Worm (Caenorhabditis elegans): ENCODE data around the gene ugt-10.
"Not testable (repeated sequence)": the region's sequence is repeated elsewhere in the genome, so short reads cannot be mapped to it uniquely, and the experiment has no call there.

Gene ugt-10

DNA sequence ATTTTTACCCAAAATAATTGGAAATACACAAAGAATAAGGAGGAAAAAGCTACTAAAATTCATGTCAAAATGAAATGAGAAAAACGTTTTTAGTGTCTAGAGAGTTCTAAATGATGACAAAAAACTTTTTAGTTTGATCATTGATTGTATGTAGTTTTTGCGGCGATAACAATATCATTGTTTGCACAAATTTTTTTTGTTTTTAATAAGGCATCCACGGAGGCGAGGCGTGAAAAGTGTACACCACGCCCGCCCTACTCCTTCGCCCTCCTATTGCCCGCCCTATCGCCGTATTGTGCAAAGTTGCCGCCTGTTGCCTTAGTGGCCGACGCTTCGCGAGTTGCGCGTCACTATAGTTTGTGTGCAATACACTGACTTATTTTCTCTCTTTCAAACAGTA lies at the start of gene ugt-10:
TSS of gene ugt-10 (minus strand) at position 101 of the 400 bp plus-strand sequence.
- TF ChIP-seq nhr-28, ceh-39, unc-39 (tag; optimal IDR thresholded peaks at IDR 0.05): not testable (repeated sequence)

DNA sequence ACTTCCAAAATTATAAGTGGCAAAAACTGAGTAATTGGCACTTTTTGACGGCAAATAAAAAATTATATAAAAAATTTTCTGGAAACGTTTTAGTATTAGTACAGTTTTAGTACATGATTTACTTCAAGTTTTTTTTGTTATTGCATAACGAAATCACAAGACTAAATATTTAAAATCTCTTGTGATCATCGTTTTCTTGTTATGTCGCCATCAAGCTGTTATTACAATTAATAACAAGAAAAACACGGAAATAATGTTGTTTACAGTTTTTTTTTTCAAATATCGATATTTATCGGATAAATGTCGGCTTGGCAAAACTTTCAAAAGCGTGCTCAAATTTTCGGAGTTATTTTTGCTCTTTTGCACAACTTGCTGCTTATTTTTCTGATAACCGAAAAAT lies 48.7 kb upstream of the ugt-10 start, which contains the start of gene str-209:
TSS of gene str-209 (plus strand) at position 301 of the 400 bp plus-strand sequence.
- TF ChIP-seq nhr-76 (tag; optimal IDR thresholded peaks at IDR 0.05) (no peak), lsy-2 (tag; optimal IDR thresholded peaks at IDR 0.05) (no peak), mab-5 (tag; optimal IDR thresholded peaks at IDR 0.05) (no peak), blmp-1 (tag; optimal IDR thresholded peaks at IDR 0.05) (no peak), elt-1 (tag; optimal IDR thresholded peaks at IDR 0.05; ENCODE audit: borderline replicate concordance, insufficient read depth) (no peak), flh-1 (GFP tag; optimal IDR thresholded peaks at IDR 0.05) (no peak), nhr-28 (tag; optimal IDR thresholded peaks at IDR 0.05) (no peak), ztf-11 (tag; optimal IDR thresholded peaks at IDR 0.05) (no peak), unc-120 (tag; optimal IDR thresholded peaks at IDR 0.05; ENCODE audit: poor library complexity, severe bottlenecking) (no peak), mls-2 (tag; optimal IDR thresholded peaks at IDR 0.05) (no peak), nhr-12 (tag; optimal IDR thresholded peaks at IDR 0.05) (no peak), mep-1 (tag; optimal IDR thresholded peaks at IDR 0.05) (no peak), unc-62 (GFP tag; optimal IDR thresholded peaks at IDR 0.05) (no peak), hlh-1 (tag; optimal IDR thresholded peaks at IDR 0.05) (no peak), bed-3 (GFP tag; optimal IDR thresholded peaks at IDR 0.05) (no peak), cnd-1 (tag; optimal IDR thresholded peaks at IDR 0.05) (no peak), lin-32 (GFP tag; optimal IDR thresholded peaks at IDR 0.05) (no peak), tbx-8 (GFP tag; optimal IDR thresholded peaks at IDR 0.05) (no peak), M03D4.4 (tag; optimal IDR thresholded peaks at IDR 0.05) (no peak), lin-13 (tag; optimal IDR thresholded peaks at IDR 0.05) (no peak)

DNA sequence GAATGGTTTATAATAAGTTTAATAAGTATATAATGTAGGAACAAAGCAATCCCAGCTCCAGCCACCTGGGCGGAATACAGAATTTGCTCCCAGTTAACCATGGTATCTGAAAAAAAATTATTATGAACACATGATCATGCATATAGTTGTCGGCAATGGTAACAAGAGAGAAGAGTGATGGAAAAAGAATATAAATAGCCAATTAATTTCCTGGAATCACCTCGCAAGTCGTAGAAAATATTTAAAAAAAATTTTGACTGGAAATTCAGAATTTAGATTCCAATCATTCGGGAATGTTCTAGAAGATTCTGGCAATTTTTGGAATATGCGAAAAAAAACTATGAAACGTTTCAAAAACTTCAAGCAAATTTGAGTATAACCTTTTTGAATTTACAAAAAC lies 44.3 kb upstream of the ugt-10 start, which contains the start of gene str-211:
TSS of gene str-211 (minus strand) at position 101 of the 400 bp plus-strand sequence.
- TF ChIP-seq lsy-2 (tag; optimal IDR thresholded peaks at IDR 0.05) (no peak), lin-13 (tag; optimal IDR thresholded peaks at IDR 0.05) (no peak), bed-3 (GFP tag; optimal IDR thresholded peaks at IDR 0.05) (no peak), unc-120 (tag; optimal IDR thresholded peaks at IDR 0.05; ENCODE audit: poor library complexity, severe bottlenecking) (no peak), ceh-83 (GFP tag; optimal IDR thresholded peaks at IDR 0.05) (no peak), mab-5 (tag; optimal IDR thresholded peaks at IDR 0.05) (no peak)

DNA sequence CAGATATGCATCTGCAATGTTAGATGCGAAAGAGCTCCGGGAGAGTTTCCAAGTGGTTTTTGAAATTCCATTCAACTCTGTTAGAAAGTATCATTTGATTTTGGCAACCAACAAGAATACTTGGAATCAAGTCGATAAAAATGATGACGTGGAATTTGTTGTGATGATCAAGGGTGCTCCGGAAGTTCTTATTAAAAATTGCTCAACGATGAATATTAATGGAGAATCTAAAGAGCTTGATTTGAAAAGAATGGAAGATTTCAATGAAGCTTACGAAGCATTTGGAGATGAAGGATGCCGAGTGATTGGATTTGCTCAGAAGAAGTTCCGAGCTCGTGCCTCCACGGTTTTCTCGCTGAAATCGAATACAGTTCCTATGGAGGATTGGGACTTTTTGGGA lies 37.4 kb upstream of the ugt-10 start:
- TF ChIP-seq nhr-76 (tag; optimal IDR thresholded peaks at IDR 0.05) (no peak), zip-8 (tag; optimal IDR thresholded peaks at IDR 0.05) (no peak), pha-4 (tag; optimal IDR thresholded peaks at IDR 0.05) (no peak), ceh-39 (tag; optimal IDR thresholded peaks at IDR 0.05) (no peak), M03D4.4 (tag; optimal IDR thresholded peaks at IDR 0.05) (no peak), mab-5 (tag; optimal IDR thresholded peaks at IDR 0.05) (no peak), unc-120 (tag; optimal IDR thresholded peaks at IDR 0.05; ENCODE audit: poor library complexity, severe bottlenecking) (no peak), ces-1 (GFP tag; optimal IDR thresholded peaks at IDR 0.05) (no peak), lin-32 (GFP tag; optimal IDR thresholded peaks at IDR 0.05) (no peak), ceh-43 (GFP tag; optimal IDR thresholded peaks at IDR 0.05) (no peak), flh-1 (GFP tag; optimal IDR thresholded peaks at IDR 0.05) (no peak), sptf-1 (tag; optimal IDR thresholded peaks at IDR 0.05) (no peak), sem-2 (GFP tag; optimal IDR thresholded peaks at IDR 0.05) (no peak)

DNA sequence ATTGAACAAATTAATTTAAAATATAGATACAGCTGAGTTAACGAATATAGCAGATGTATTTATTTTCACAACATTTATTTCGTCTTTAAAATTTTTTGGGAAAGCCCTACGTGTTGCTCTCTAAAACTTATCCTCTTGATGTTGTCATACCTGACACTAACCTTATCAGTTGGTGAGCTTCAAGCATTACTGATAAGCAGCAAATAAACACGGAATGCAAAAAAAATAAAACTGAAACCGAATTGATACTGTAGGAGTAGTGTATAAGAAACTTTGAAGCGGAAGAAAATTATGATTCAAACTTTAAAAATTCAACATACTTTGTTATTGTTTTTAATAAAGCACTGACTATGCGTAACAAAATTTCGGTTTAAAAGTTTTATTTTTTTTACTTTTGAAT lies 35.2 kb upstream of the ugt-10 start:
- TF ChIP-seq sptf-1 (tag; optimal IDR thresholded peaks at IDR 0.05) (no peak), ztf-11 (tag; optimal IDR thresholded peaks at IDR 0.05) (no peak), nhr-76 (tag; optimal IDR thresholded peaks at IDR 0.05) (no peak), ham-2 (GFP tag; optimal IDR thresholded peaks at IDR 0.05) (no peak), pha-4 (tag; optimal IDR thresholded peaks at IDR 0.05) (no peak), blmp-1 (tag; optimal IDR thresholded peaks at IDR 0.05) (no peak), unc-120 (tag; optimal IDR thresholded peaks at IDR 0.05; ENCODE audit: poor library complexity, severe bottlenecking) (no peak), nhr-28 (tag; optimal IDR thresholded peaks at IDR 0.05) (no peak), ceh-83 (GFP tag; optimal IDR thresholded peaks at IDR 0.05) (no peak), tbx-8 (GFP tag; optimal IDR thresholded peaks at IDR 0.05) (no peak), mab-5 (tag; optimal IDR thresholded peaks at IDR 0.05) (no peak), elt-1 (tag; optimal IDR thresholded peaks at IDR 0.05; ENCODE audit: borderline replicate concordance, insufficient read depth) (no peak), mls-2 (tag; optimal IDR thresholded peaks at IDR 0.05) (no peak), flh-1 (GFP tag; optimal IDR thresholded peaks at IDR 0.05) (no peak), snpc-4 (tag; optimal IDR thresholded peaks at IDR 0.05) (no peak), drap-1 (GFP tag; optimal IDR thresholded peaks at IDR 0.05) (no peak), cnd-1 (tag; optimal IDR thresholded peaks at IDR 0.05) (no peak)

Data from whole organism, mixed stage, embryonic.